Worm (Caenorhabditis elegans) whole organism, L3 larva: ENCODE results near the gene chil-10.

Experiments used
- ZK546.5 ChIP-seq: sonication (generic microtip); optimal IDR thresholded peaks from 2 replicates; lab custom pipeline; 2017; ENCODE audit warnings: missing biosample characterization, missing genetic modification characterization
- ceh-16 ChIP-seq: sonication (generic microtip); optimal IDR thresholded peaks from 2 replicates; lab custom pipeline; 2017; ENCODE audit warnings: missing biosample characterization, missing genetic modification characterization
- ceh-28 ChIP-seq: fragments of 150-350 bp; optimal IDR thresholded peaks from 2 replicates; lab custom pipeline; 2014; ENCODE audit warnings: missing biosample characterization, missing genetic modification reagents, missing genetic modification characterization
- ceh-9 ChIP-seq: sonication (generic microtip); optimal IDR thresholded peaks from 2 replicates; lab custom pipeline; 2018; ENCODE audit warnings: missing biosample characterization, missing genetic modification characterization
- daf-12 ChIP-seq: fragments of 150-350 bp; optimal IDR thresholded peaks from 2 replicates; lab custom pipeline; 2014; ENCODE audit warnings: missing biosample characterization, missing genetic modification reagents, missing genetic modification characterization
- egl-27 ChIP-seq: sonication (generic microtip); optimal IDR thresholded peaks from 4 replicates; lab custom pipeline; 2017; ENCODE audit warnings: missing biosample characterization, missing genetic modification reagents, missing genetic modification characterization
- egl-5 ChIP-seq: fragments of 150-350 bp; optimal IDR thresholded peaks from 2 replicates; lab custom pipeline; 2017; ENCODE audit warnings: missing biosample characterization, missing genetic modification reagents, missing genetic modification characterization, inconsistent platforms
- elt-1 ChIP-seq: fragments of 150-350 bp; optimal IDR thresholded peaks from 2 replicates; lab custom pipeline; 2014; ENCODE audit warnings: missing biosample characterization, missing genetic modification characterization
- elt-2 ChIP-seq: sonication (generic microtip); optimal IDR thresholded peaks from 2 replicates; lab custom pipeline; 2016; ENCODE audit warnings: missing genetic modification reagents, mild to moderate bottlenecking, missing genetic modification characterization, missing compliant biosample characterization
- elt-3 ChIP-seq, 3 experiments: fragments of 150-350 bp in 1 of 3; sonication (generic microtip) in 2 of 3; optimal IDR thresholded peaks; 2 replicates in 2 of 3; 4 replicates in 1 of 3; lab custom pipeline; 2014 to 2017; ENCODE audit warnings: missing biosample characterization in 3 of 3, missing genetic modification characterization in 3 of 3
- fkh-10 ChIP-seq: sonication (generic microtip); optimal IDR thresholded peaks from 2 replicates; lab custom pipeline; 2017; ENCODE audit warnings: missing biosample characterization, missing genetic modification reagents, missing genetic modification characterization
- fos-1 ChIP-seq: fragments of 150-350 bp; optimal IDR thresholded peaks from 2 replicates; lab custom pipeline; 2014; ENCODE audit warnings: missing biosample characterization, missing genetic modification characterization
- hmg-11 ChIP-seq: sonication (generic microtip); optimal IDR thresholded peaks from 2 replicates; lab custom pipeline; 2016; ENCODE audit warnings: missing genetic modification characterization, missing compliant biosample characterization
- jun-1 ChIP-seq: fragments of 150-350 bp; optimal IDR thresholded peaks from 2 replicates; lab custom pipeline; 2014; ENCODE audit warnings: missing biosample characterization, missing genetic modification reagents, missing genetic modification characterization
- lin-15B ChIP-seq: fragments of 150-350 bp; optimal IDR thresholded peaks from 2 replicates; lab custom pipeline; 2014; ENCODE audit warnings: missing biosample characterization, missing genetic modification characterization
- lin-39 ChIP-seq: fragments of 150-350 bp; optimal IDR thresholded peaks from 2 replicates; lab custom pipeline; 2018; ENCODE audit warnings: missing biosample characterization, missing genetic modification reagents, missing genetic modification characterization
- lsy-12 ChIP-seq: sonication (generic microtip); optimal IDR thresholded peaks from 2 replicates; lab custom pipeline; 2016; ENCODE audit warnings: mild to moderate bottlenecking, missing genetic modification characterization, missing compliant biosample characterization
- nfya-1 ChIP-seq: sonication (generic microtip); optimal IDR thresholded peaks from 2 replicates; lab custom pipeline; 2017; ENCODE audit warnings: missing genetic modification characterization, mild to moderate bottlenecking, missing compliant biosample characterization, antibody characterized with exemption, moderate library complexity; ENCODE audit not compliant: insufficient read depth
- nhr-11 ChIP-seq: fragments of 150-350 bp; optimal IDR thresholded peaks from 2 replicates; lab custom pipeline; 2014; ENCODE audit warnings: missing biosample characterization, missing genetic modification characterization
- nhr-12 ChIP-seq: fragments of 150-350 bp; optimal IDR thresholded peaks from 2 replicates; lab custom pipeline; 2014; ENCODE audit warnings: missing biosample characterization, missing genetic modification characterization
- nhr-23 ChIP-seq: fragments of 150-350 bp; optimal IDR thresholded peaks from 2 replicates; lab custom pipeline; 2014; ENCODE audit warnings: missing biosample characterization, missing genetic modification reagents, missing genetic modification characterization
- nhr-237 ChIP-seq: fragments of 150-350 bp; optimal IDR thresholded peaks from 2 replicates; lab custom pipeline; 2014; ENCODE audit warnings: missing biosample characterization, missing genetic modification characterization
- nhr-25 ChIP-seq: sonication (generic microtip); optimal IDR thresholded peaks from 2 replicates; lab custom pipeline; 2017; ENCODE audit warnings: missing biosample characterization, missing genetic modification characterization
- nhr-28 ChIP-seq: fragments of 150-350 bp; optimal IDR thresholded peaks from 2 replicates; lab custom pipeline; 2014; ENCODE audit warnings: missing biosample characterization, missing genetic modification characterization
- nhr-43 ChIP-seq: sonication (generic microtip); optimal IDR thresholded peaks from 2 replicates; lab custom pipeline; 2016; ENCODE audit warnings: mild to moderate bottlenecking, missing genetic modification characterization, missing compliant biosample characterization; ENCODE audit not compliant: poor library complexity, severe bottlenecking
- nhr-77 ChIP-seq: fragments of 150-350 bp; optimal IDR thresholded peaks from 2 replicates; lab custom pipeline; 2014; ENCODE audit warnings: missing biosample characterization, missing genetic modification characterization
- pha-4 ChIP-seq: fragments of 150-350 bp; optimal IDR thresholded peaks from 2 replicates; lab custom pipeline; 2014; ENCODE audit warnings: missing biosample characterization, missing genetic modification reagents, missing genetic modification characterization
- pqm-1 ChIP-seq: fragments of 150-350 bp; optimal IDR thresholded peaks from 2 replicates; lab custom pipeline; 2017; ENCODE audit warnings: missing biosample characterization, missing genetic modification characterization, inconsistent platforms
- sea-2 ChIP-seq: fragments of 150-350 bp; sonication (generic microtip); optimal IDR thresholded peaks from 4 replicates; lab custom pipeline; 2014; ENCODE audit warnings: missing biosample characterization, missing genetic modification reagents, missing genetic modification characterization
- skn-1 ChIP-seq: fragments of 150-350 bp; optimal IDR thresholded peaks from 2 replicates; lab custom pipeline; 2014; ENCODE audit warnings: missing biosample characterization, missing genetic modification characterization
- snpc-4 ChIP-seq: fragments of 150-350 bp; optimal IDR thresholded peaks from 2 replicates; lab custom pipeline; 2014; ENCODE audit warnings: missing biosample characterization, missing genetic modification characterization
- unc-62 ChIP-seq: fragments of 150-350 bp; sonication (generic microtip); optimal IDR thresholded peaks from 4 replicates; lab custom pipeline; 2014; ENCODE audit warnings: missing biosample characterization, missing genetic modification reagents, missing genetic modification characterization
- zag-1 ChIP-seq: fragments of 150-350 bp; optimal IDR thresholded peaks from 2 replicates; lab custom pipeline; 2014; ENCODE audit warnings: missing biosample characterization, missing genetic modification characterization
- ztf-11 ChIP-seq: fragments of 150-350 bp; optimal IDR thresholded peaks from 2 replicates; lab custom pipeline; 2014; ENCODE audit warnings: missing biosample characterization, missing genetic modification characterization

Gene chil-10

ce11 chrX:977958-978686 lies 20.4 kb downstream of the chil-10 start, which contains the start of gene abhd-3.2:
TSS of gene abhd-3.2 (minus strand) at chrX:978008.
- TF ChIP-seq ceh-9 (no peak), nfya-1 (tag; lab: Kevin White, UChicago) (peak; percentile 10), ztf-11 (tag; lab: Kevin White, UChicago) (no peak), nhr-11 (tag; lab: Kevin White, UChicago) (no peak), elt-1 (tag; lab: Kevin White, UChicago) (no peak), pqm-1 (tag; lab: Kevin White, UChicago) (peak; percentile 100), zag-1 (tag; lab: Kevin White, UChicago) (no peak), jun-1 (tag; lab: Kevin White, UChicago) (peak; percentile 84), fos-1 (peak; percentile 70), skn-1 (tag; lab: Kevin White, UChicago) (no peak), elt-3 (tag; optimal IDR thresholded peaks at IDR 0.05; lab: Kevin White, UChicago) (peak in 2 of 3 experiments; percentile 59 to 77), pha-4 (tag; lab: Kevin White, UChicago) (peak; percentile 73), ceh-28 (peak; percentile 15), fkh-10 (no peak), elt-2 (tag; lab: Kevin White, UChicago) (peak; percentile 100), nhr-237 (tag; lab: Kevin White, UChicago) (no peak)

ce11 chrX:980252-981009 lies 22.8 kb downstream of the chil-10 start, which contains the start of gene C44C1.1:
TSS of gene C44C1.1 (plus strand) at chrX:980776.
- TF ChIP-seq snpc-4: no peak
- no peak for TF ChIP-seq lsy-12 (tag; lab: Kevin White, UChicago)
- TF ChIP-seq elt-3 (tag; optimal IDR thresholded peaks at IDR 0.05; lab: Kevin White, UChicago): no peak
- TF ChIP-seq nhr-25 (tag; lab: Kevin White, UChicago): peak; percentile 90
- TF ChIP-seq nhr-77 (tag; lab: Kevin White, UChicago): no peak
- peak; percentile 39 for TF ChIP-seq nhr-43 (tag; lab: Kevin White, UChicago)
- TF ChIP-seq skn-1 (tag; lab: Kevin White, UChicago): no peak
- TF ChIP-seq ceh-16: no peak
- TF ChIP-seq egl-5: no peak
- no peak for TF ChIP-seq zag-1 (tag; lab: Kevin White, UChicago)
- TF ChIP-seq ztf-11 (tag; lab: Kevin White, UChicago): no peak
- peak; percentile 66 for TF ChIP-seq nhr-23 (tag; lab: Kevin White, UChicago)
- no peak for TF ChIP-seq fos-1
- no peak for TF ChIP-seq ceh-28
- TF ChIP-seq nhr-12 (tag; lab: Kevin White, UChicago): no peak
- peak; percentile 4 for TF ChIP-seq hmg-11 (tag; lab: Kevin White, UChicago)
- no peak for TF ChIP-seq unc-62 (GFP tag; lab: Kevin White, UChicago)
- TF ChIP-seq lin-39 (tag; lab: Kevin White, UChicago): no peak
- TF ChIP-seq daf-12 (tag; lab: Kevin White, UChicago): no peak
- TF ChIP-seq elt-2 (tag; lab: Kevin White, UChicago): no peak
- TF ChIP-seq, all 47 proteins: peak for 4

ce11 chrX:982598-982997 lies 24.9 kb downstream of the chil-10 start:
- TF ChIP-seq pqm-1 (tag; lab: Kevin White, UChicago) (no peak), ztf-11 (tag; lab: Kevin White, UChicago) (no peak), nhr-28 (tag; lab: Kevin White, UChicago) (no peak), nhr-12 (tag; lab: Kevin White, UChicago) (no peak), ceh-28 (no peak), egl-5 (no peak), ZK546.5 (no peak), sea-2 (no peak), nhr-11 (tag; lab: Kevin White, UChicago) (no peak), egl-27 (tag; lab: Kevin White, UChicago) (no peak)

- peak; percentile 74 for TF ChIP-seq snpc-4
- TF ChIP-seq lin-15B (tag; lab: Kevin White, UChicago): no peak
- no peak for TF ChIP-seq hmg-11 (tag; lab: Kevin White, UChicago)
Measured at ce11 chrX:986463-986862, 28.8 kb downstream of the chil-10 start.
